Worm (Caenorhabditis elegans) whole organism, midembryonic: Measurements from ENCODE around the gene T28C6.11.

Source experiments
- flt-1 ChIP-seq: fragments of 200-800 bp; sonication (Bioruptor generic); IDR thresholded peaks from 2 replicates; pipeline ENCODE4 v1.3.6; 2022; ENCODE audit warnings: missing genetic modification characterization, missing compliant biosample characterization
- klf-2 ChIP-seq: fragments of 200-800 bp; sonication (Bioruptor generic); conservative IDR thresholded peaks from 2 replicates; pipeline ENCODE4 v1.3.6; 2022; ENCODE audit warnings: missing genetic modification reagents, missing genetic modification characterization, missing compliant biosample characterization
- med-1 ChIP-seq: sonication (generic microtip); optimal IDR thresholded peaks from 2 replicates; lab custom pipeline; 2017; ENCODE audit warnings: missing genetic modification characterization, mild to moderate bottlenecking, missing compliant biosample characterization, antibody characterized with exemption, missing genetic modification reagents; ENCODE audit not compliant: insufficient read depth
- ref-1 ChIP-seq: fragments of 200-800 bp; sonication (Bioruptor generic); conservative IDR thresholded peaks from 2 replicates; pipeline ENCODE4 v1.3.6; 2022; ENCODE audit warnings: missing genetic modification reagents, missing genetic modification characterization, missing compliant biosample characterization
- tab-1 ChIP-seq: fragments of 200-800 bp; sonication (Bioruptor generic); IDR thresholded peaks from 2 replicates; pipeline ENCODE4 v1.3.6; 2022; ENCODE audit warnings: missing genetic modification characterization, missing compliant biosample characterization

ce11 chrIV:8822598-8822997 lies 17.5 kb downstream of the T28C6.11 start:
- TF ChIP-seq tab-1 (GFP tag; lab: Robert Waterston, UW) (no peak), ref-1 (no peak), med-1 (GFP tag; lab: Kevin White, UChicago) (no peak), klf-2 (GFP tag; lab: Robert Waterston, UW) (no peak), flt-1 (GFP tag; lab: Robert Waterston, UW) (no peak)
